Worm (Caenorhabditis elegans) whole organism, L2 larva: Measurements from ENCODE around the gene srd-17.
A peak's percentile ranks its signal among the peaks of the same experiment; 100 is the strongest.

Experiments used
- C34F6.9 ChIP-seq: fragments of 150-350 bp; optimal IDR thresholded peaks from 2 replicates; lab custom pipeline; 2014; ENCODE audit warnings: missing biosample characterization, missing genetic modification characterization
- R02D3.7 ChIP-seq: fragments of 150-350 bp; optimal IDR thresholded peaks from 2 replicates; lab custom pipeline; 2014; ENCODE audit warnings: missing biosample characterization, missing genetic modification characterization
- Y55F3AM.14 ChIP-seq: fragments of 200-800 bp; sonication (Bioruptor generic); optimal IDR thresholded peaks from 2 replicates; lab custom pipeline; 2018; ENCODE audit warnings: mild to moderate bottlenecking, missing genetic modification characterization, missing compliant biosample characterization
- ZK546.5 ChIP-seq: sonication (generic microtip); optimal IDR thresholded peaks from 2 replicates; lab custom pipeline; 2017; ENCODE audit warnings: missing biosample characterization, missing genetic modification characterization
- alr-1 ChIP-seq: fragments of 150-350 bp; optimal IDR thresholded peaks from 2 replicates; lab custom pipeline; 2014; ENCODE audit warnings: missing biosample characterization, missing genetic modification characterization
- aly-2 ChIP-seq: fragments of 150-350 bp; optimal IDR thresholded peaks from 2 replicates; lab custom pipeline; 2014; ENCODE audit warnings: missing biosample characterization, missing genetic modification characterization
- ama-1 ChIP-seq: fragments of 150-350 bp; optimal IDR thresholded peaks from 2 replicates; lab custom pipeline; 2018; ENCODE audit warnings: inconsistent platforms
- blmp-1 ChIP-seq: sonication (generic microtip); optimal IDR thresholded peaks from 2 replicates; lab custom pipeline; 2017; ENCODE audit warnings: missing genetic modification characterization, mild to moderate bottlenecking, missing compliant biosample characterization, antibody characterized with exemption, moderate library complexity; ENCODE audit not compliant: insufficient read depth
- ceh-16 ChIP-seq: fragments of 150-350 bp; optimal IDR thresholded peaks from 2 replicates; lab custom pipeline; 2014; ENCODE audit warnings: missing biosample characterization, missing genetic modification characterization
- ceh-82 ChIP-seq: fragments of 150-350 bp; optimal IDR thresholded peaks from 2 replicates; lab custom pipeline; 2014; ENCODE audit warnings: missing biosample characterization, missing genetic modification characterization
- crh-2 ChIP-seq: sonication (generic microtip); optimal IDR thresholded peaks from 2 replicates; lab custom pipeline; 2017; ENCODE audit warnings: missing biosample characterization, missing genetic modification characterization
- dmd-4 ChIP-seq: sonication (generic microtip); optimal IDR thresholded peaks from 2 replicates; lab custom pipeline; 2017; ENCODE audit warnings: missing biosample characterization, missing genetic modification characterization
- egl-27 ChIP-seq: sonication (generic microtip); optimal IDR thresholded peaks from 3 replicates; lab custom pipeline; 2017; ENCODE audit warnings: missing biosample characterization, missing genetic modification reagents, missing genetic modification characterization
- elt-1 ChIP-seq: fragments of 150-350 bp; optimal IDR thresholded peaks from 2 replicates; lab custom pipeline; 2014; ENCODE audit warnings: missing biosample characterization, missing genetic modification characterization
- elt-3 ChIP-seq: sonication (generic microtip); optimal IDR thresholded peaks from 2 replicates; lab custom pipeline; 2017; ENCODE audit warnings: missing biosample characterization, missing genetic modification characterization
- gmeb-1 ChIP-seq: fragments of 150-350 bp; optimal IDR thresholded peaks from 2 replicates; lab custom pipeline; 2014; ENCODE audit warnings: missing biosample characterization, missing genetic modification characterization
- lin-13 ChIP-seq: fragments of 150-350 bp; optimal IDR thresholded peaks from 2 replicates; lab custom pipeline; 2014; ENCODE audit warnings: missing biosample characterization, missing genetic modification reagents, missing genetic modification characterization
- lin-39 ChIP-seq: fragments of 150-350 bp; optimal IDR thresholded peaks from 2 replicates; lab custom pipeline; 2014; ENCODE audit warnings: missing biosample characterization, missing genetic modification reagents, missing genetic modification characterization
- lsy-2 ChIP-seq, 2 experiments: fragments of 150-350 bp in 1 of 2; sonication (generic microtip) in 1 of 2; optimal IDR thresholded peaks; 2 replicates each; lab custom pipeline; 2014 to 2017; ENCODE audit warnings: missing biosample characterization in 2 of 2, missing genetic modification characterization in 2 of 2
- mab-5 ChIP-seq: fragments of 150-350 bp; optimal IDR thresholded peaks from 2 replicates; lab custom pipeline; 2014; ENCODE audit warnings: missing biosample characterization, missing genetic modification characterization
- mbf-1 ChIP-seq: sonication (generic microtip); optimal IDR thresholded peaks from 2 replicates; lab custom pipeline; 2017; ENCODE audit warnings: missing biosample characterization, missing genetic modification characterization
- mdl-1 ChIP-seq, 2 experiments: fragments of 150-350 bp in 1 of 2; sonication (generic microtip) in 1 of 2; optimal IDR thresholded peaks; 2 replicates each; lab custom pipeline; 2017; ENCODE audit warnings: missing biosample characterization in 2 of 2, missing genetic modification characterization in 2 of 2
- nhr-10 ChIP-seq: sonication (generic microtip); optimal IDR thresholded peaks from 2 replicates; lab custom pipeline; 2017; ENCODE audit warnings: missing biosample characterization, missing genetic modification characterization
- nhr-11 ChIP-seq: fragments of 150-350 bp; optimal IDR thresholded peaks from 2 replicates; lab custom pipeline; 2014; ENCODE audit warnings: missing biosample characterization, missing genetic modification characterization
- nhr-12 ChIP-seq: fragments of 150-350 bp; optimal IDR thresholded peaks from 2 replicates; lab custom pipeline; 2014; ENCODE audit warnings: missing biosample characterization, missing genetic modification characterization
- nhr-129 ChIP-seq: fragments of 150-350 bp; optimal IDR thresholded peaks from 2 replicates; lab custom pipeline; 2014; ENCODE audit warnings: missing biosample characterization, missing genetic modification characterization
- nhr-21 ChIP-seq: fragments of 150-350 bp; optimal IDR thresholded peaks from 2 replicates; lab custom pipeline; 2014; ENCODE audit warnings: missing biosample characterization, missing genetic modification characterization
- nhr-23 ChIP-seq: fragments of 150-350 bp; optimal IDR thresholded peaks from 2 replicates; lab custom pipeline; 2014; ENCODE audit warnings: missing biosample characterization, missing genetic modification reagents, missing genetic modification characterization
- nhr-25 ChIP-seq: fragments of 150-350 bp; sonication (generic microtip); optimal IDR thresholded peaks from 3 replicates; lab custom pipeline; 2014; ENCODE audit warnings: missing biosample characterization, missing genetic modification characterization
- nhr-6 ChIP-seq: fragments of 150-350 bp; optimal IDR thresholded peaks from 2 replicates; lab custom pipeline; 2014; ENCODE audit warnings: missing biosample characterization, missing genetic modification characterization
- nhr-77 ChIP-seq: fragments of 150-350 bp; optimal IDR thresholded peaks from 2 replicates; lab custom pipeline; 2014; ENCODE audit warnings: missing biosample characterization, missing genetic modification characterization
- peb-1 ChIP-seq: fragments of 150-350 bp; optimal IDR thresholded peaks from 2 replicates; lab custom pipeline; 2014; ENCODE audit warnings: missing biosample characterization, missing genetic modification characterization
- sem-4 ChIP-seq: fragments of 150-350 bp; optimal IDR thresholded peaks from 2 replicates; lab custom pipeline; 2014; ENCODE audit warnings: missing biosample characterization, missing genetic modification reagents, missing genetic modification characterization
- skn-1 ChIP-seq: sonication (generic microtip); optimal IDR thresholded peaks from 2 replicates; lab custom pipeline; 2017; ENCODE audit warnings: missing biosample characterization, missing genetic modification characterization
- sma-3 ChIP-seq: sonication (generic microtip); optimal IDR thresholded peaks from 2 replicates; lab custom pipeline; 2016; ENCODE audit warnings: missing genetic modification reagents, missing genetic modification characterization, missing compliant biosample characterization
- sma-9 ChIP-seq, 2 experiments: fragments of 150-350 bp in 1 of 2; sonication (generic microtip) in 1 of 2; optimal IDR thresholded peaks; 2 replicates each; lab custom pipeline; 2014 to 2016; ENCODE audit warnings: missing genetic modification characterization in 2 of 2, mild to moderate bottlenecking in 1 of 2, missing biosample characterization in 1 of 2, missing compliant biosample characterization in 1 of 2, missing genetic modification reagents in 1 of 2, moderate library complexity in 1 of 2
- unc-39 ChIP-seq: fragments of 150-350 bp; optimal IDR thresholded peaks from 2 replicates; lab custom pipeline; 2014; ENCODE audit warnings: missing biosample characterization, missing genetic modification characterization
- unc-55 ChIP-seq: fragments of 150-350 bp; sonication (generic microtip); optimal IDR thresholded peaks from 3 replicates; lab custom pipeline; 2014; ENCODE audit warnings: missing biosample characterization, missing genetic modification reagents, missing genetic modification characterization
- unc-62 ChIP-seq: fragments of 150-350 bp; optimal IDR thresholded peaks from 2 replicates; lab custom pipeline; 2014; ENCODE audit warnings: missing biosample characterization, missing genetic modification reagents, missing genetic modification characterization
- zag-1 ChIP-seq: fragments of 150-350 bp; optimal IDR thresholded peaks from 2 replicates; lab custom pipeline; 2014; ENCODE audit warnings: missing biosample characterization, missing genetic modification characterization
- ztf-1 ChIP-seq: fragments of 200-800 bp; sonication (Bioruptor generic); conservative IDR thresholded peaks from 2 replicates; pipeline ENCODE4 v1.3.6; 2022; ENCODE audit warnings: missing genetic modification characterization, missing compliant biosample characterization
- ztf-11 ChIP-seq: sonication (generic microtip); optimal IDR thresholded peaks from 2 replicates; lab custom pipeline; 2017; ENCODE audit warnings: missing biosample characterization, missing genetic modification characterization
- ztf-4 ChIP-seq: fragments of 150-350 bp; optimal IDR thresholded peaks from 2 replicates; lab custom pipeline; 2014; ENCODE audit warnings: missing biosample characterization, missing genetic modification characterization

srd-17 gene

DNA sequence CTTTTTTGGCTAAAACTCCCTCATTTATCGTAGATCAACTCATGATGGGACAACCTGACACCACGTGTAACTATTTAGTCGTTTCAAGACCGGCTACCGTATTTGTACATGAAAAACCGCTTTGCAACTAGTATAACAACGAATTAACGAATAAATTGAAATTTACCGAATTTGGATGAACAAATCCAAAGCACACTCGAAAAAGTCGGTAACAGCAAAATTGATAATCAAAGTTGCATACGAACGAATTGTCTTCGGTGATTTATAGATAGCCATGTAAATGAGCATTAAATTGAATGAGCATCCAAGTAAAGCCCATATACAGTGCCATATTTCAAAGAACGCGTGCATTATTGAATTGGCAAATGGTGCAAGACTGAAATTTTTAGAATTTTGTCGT, at the start of gene srd-17:
Gene srd-17 (minus strand): TSS at position 351 of the 400 bp plus-strand sequence.
- TF ChIP-seq unc-55 (GFP tag; lab: Kevin White, UChicago) (no peak), nhr-129 (no peak), ceh-16 (no peak), unc-39 (tag; lab: Kevin White, UChicago) (no peak), zag-1 (tag; lab: Kevin White, UChicago) (no peak), nhr-11 (tag; lab: Kevin White, UChicago) (no peak), mbf-1 (no peak), blmp-1 (tag; lab: Kevin White, UChicago) (no peak), nhr-10 (tag; lab: Kevin White, UChicago) (no peak), egl-27 (tag; lab: Kevin White, UChicago) (no peak), lin-13 (GFP tag; lab: Kevin White, UChicago) (no peak), peb-1 (tag; lab: Kevin White, UChicago) (no peak), sem-4 (tag; lab: Kevin White, UChicago) (no peak), skn-1 (no peak), lin-39 (tag; lab: Kevin White, UChicago) (no peak), R02D3.7 (tag; lab: Kevin White, UChicago) (no peak), ztf-1 (GFP tag; lab: Robert Waterston, UW) (no peak)

ce11 chrV:13479766-13480165, 47.3 kb upstream of the srd-17 start, which contains the start of gene T10G3.2:
Gene T10G3.2, minus strand, starts transcription at chrV:13479866.
- no peak for TF ChIP-seq mbf-1
- no peak for TF ChIP-seq ztf-4 (tag; lab: Kevin White, UChicago)
- no peak for TF ChIP-seq nhr-77
- TF ChIP-seq mab-5: no peak
- TF ChIP-seq Y55F3AM.14 (GFP tag; lab: Kevin White, UChicago): no peak
- no peak for TF ChIP-seq gmeb-1 (tag; lab: Kevin White, UChicago)
- TF ChIP-seq alr-1 (tag; lab: Kevin White, UChicago): no peak
- no peak for TF ChIP-seq nhr-21 (tag; lab: Kevin White, UChicago)
- no peak for TF ChIP-seq crh-2 (tag; lab: Kevin White, UChicago)
- no peak for TF ChIP-seq ceh-82 (tag; lab: Kevin White, UChicago)
- TF ChIP-seq sma-3 (GFP tag; lab: Kevin White, UChicago): no peak
- TF ChIP-seq nhr-11 (tag; lab: Kevin White, UChicago): no peak
- TF ChIP-seq elt-3 (tag; lab: Kevin White, UChicago): no peak
- no peak for TF ChIP-seq unc-55 (GFP tag; lab: Kevin White, UChicago)
- no peak for TF ChIP-seq sma-9 (GFP tag; optimal IDR thresholded peaks at IDR 0.05; lab: Kevin White, UChicago)
- no peak for TF ChIP-seq sma-9 (tag; optimal IDR thresholded peaks at IDR 0.05; lab: Kevin White, UChicago)
- no peak for TF ChIP-seq C34F6.9 (tag; lab: Kevin White, UChicago)
- no peak for TF ChIP-seq egl-27 (tag; lab: Kevin White, UChicago)

DNA sequence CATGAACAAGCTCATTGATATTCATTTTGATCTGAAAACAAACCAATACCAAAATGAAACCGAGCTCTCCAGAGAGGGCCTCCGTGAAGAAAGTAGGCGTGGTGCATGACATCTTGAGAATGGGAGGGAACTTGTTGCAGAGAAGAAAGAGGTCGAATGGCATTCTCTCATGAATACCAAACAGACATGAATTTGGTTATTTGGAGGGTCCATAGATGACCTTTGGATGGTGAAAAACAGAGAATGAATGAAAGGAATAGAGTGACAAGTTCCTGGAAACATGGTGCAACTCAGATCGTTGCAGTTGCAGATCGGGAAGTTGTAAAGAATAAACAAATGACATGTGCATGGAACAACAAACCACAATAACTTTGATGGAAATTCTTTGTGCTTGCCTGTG, 43.8 kb upstream of the srd-17 start, which contains the start of gene T10G3.8:
Gene T10G3.8 (minus strand): TSS at position 101 of the 400 bp plus-strand sequence.
- TF ChIP-seq mab-5 (no peak), mdl-1 (tag; optimal IDR thresholded peaks at IDR 0.05; lab: Kevin White, UChicago) (no peak), zag-1 (tag; lab: Kevin White, UChicago) (no peak), alr-1 (tag; lab: Kevin White, UChicago) (no peak), ceh-82 (tag; lab: Kevin White, UChicago) (no peak), nhr-12 (tag; lab: Kevin White, UChicago) (no peak), nhr-129 (no peak), lin-39 (tag; lab: Kevin White, UChicago) (no peak), C34F6.9 (tag; lab: Kevin White, UChicago) (no peak), skn-1 (no peak), dmd-4 (tag; lab: Kevin White, UChicago) (no peak), lin-13 (GFP tag; lab: Kevin White, UChicago) (no peak), ama-1 (lab: Kevin White, UChicago) (no peak), mbf-1 (no peak), nhr-23 (tag; lab: Kevin White, UChicago) (no peak), nhr-6 (tag; lab: Kevin White, UChicago) (no peak), nhr-77 (no peak), egl-27 (tag; lab: Kevin White, UChicago) (no peak), ZK546.5 (tag; lab: Kevin White, UChicago) (no peak)

- TF ChIP-seq ceh-82 (tag; lab: Kevin White, UChicago): no peak
- TF ChIP-seq lsy-2 (tag; optimal IDR thresholded peaks at IDR 0.05; lab: Kevin White, UChicago): peak in 1 of 2 experiments; percentile 27
- TF ChIP-seq aly-2 (tag; lab: Kevin White, UChicago): no peak
- TF ChIP-seq nhr-129: peak; percentile 62
- TF ChIP-seq peb-1 (tag; lab: Kevin White, UChicago): no peak
- TF ChIP-seq nhr-21 (tag; lab: Kevin White, UChicago): no peak
- TF ChIP-seq blmp-1 (tag; lab: Kevin White, UChicago): no peak
- TF ChIP-seq ama-1 (lab: Kevin White, UChicago): no peak
- no peak for TF ChIP-seq sma-3 (GFP tag; lab: Kevin White, UChicago)
- TF ChIP-seq nhr-25: no peak
- no peak for TF ChIP-seq ztf-11 (tag; lab: Kevin White, UChicago)
- no peak for TF ChIP-seq unc-62 (GFP tag; lab: Kevin White, UChicago)
- TF ChIP-seq mab-5: peak; percentile 8
- no peak for TF ChIP-seq elt-1
- no peak for TF ChIP-seq nhr-23 (tag; lab: Kevin White, UChicago)
- no peak for TF ChIP-seq gmeb-1 (tag; lab: Kevin White, UChicago)
- no peak for TF ChIP-seq nhr-10 (tag; lab: Kevin White, UChicago)
- no peak for TF ChIP-seq mdl-1 (tag; optimal IDR thresholded peaks at IDR 0.05; lab: Kevin White, UChicago)
These were observed 41.0 kb upstream of the srd-17 start, which contains the start of gene T10G3.1 for ce11 chrV:13473467-13473866. Gene T10G3.1, minus strand, starts transcription at chrV:13473679.
